Worm (Caenorhabditis elegans): Measurements from ENCODE around the gene str-231.

DNA sequence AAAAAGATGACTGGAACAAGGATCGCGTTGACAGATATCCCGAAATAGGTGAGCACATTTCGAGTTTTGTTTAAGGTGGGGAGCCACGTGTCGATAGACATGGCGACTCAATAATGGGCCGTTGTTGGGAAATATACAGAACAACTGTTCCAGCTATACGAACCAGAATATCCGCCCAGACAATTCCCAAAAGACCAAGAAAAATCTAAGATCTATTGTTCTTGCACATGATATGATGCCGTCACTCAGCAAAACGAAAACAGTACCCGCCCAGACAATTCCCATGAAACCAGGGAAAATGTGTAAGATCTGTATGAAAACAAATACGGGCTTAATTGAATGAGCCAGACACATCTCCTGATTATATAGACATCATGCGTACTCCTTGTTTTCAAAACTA is at the start of gene str-231:
- TF ChIP-seq dao-5 (tag; optimal IDR thresholded peaks at IDR 0.05) (no peak), him-1 (tag; optimal IDR thresholded peaks at IDR 0.05) (no peak), W03F9.2 (tag; optimal IDR thresholded peaks at IDR 0.05) (no peak)
